Fruit fly (Drosophila melanogaster): ENCODE results near the gene Prx3.

DNA sequence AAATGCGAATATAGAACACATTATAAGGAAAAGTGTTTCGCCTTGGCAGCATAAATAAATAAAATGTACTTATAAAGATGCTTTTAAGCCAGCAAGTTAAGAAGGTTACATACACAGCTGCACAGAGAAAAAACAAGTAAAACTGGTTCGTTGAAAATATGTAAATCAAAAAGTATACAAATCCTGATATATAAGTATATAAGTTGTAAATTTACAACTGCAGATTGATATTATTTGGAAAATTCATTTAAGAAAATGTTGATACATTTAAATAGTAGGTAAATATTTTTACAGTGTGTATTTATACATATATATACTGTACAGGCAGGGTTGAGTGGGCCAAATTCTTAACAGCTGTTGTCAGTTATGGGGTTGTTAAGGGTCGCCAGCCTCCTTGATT is 18.5 kb upstream of the Prx3 start:
- no peak for TF ChIP-seq Gug (GFP tag; IDR thresholded peaks at IDR 0.05)
- TF ChIP-seq CG8632 (GFP tag; optimal IDR thresholded peaks at IDR 0.05), result no peak

All from whole organism, prepupa.